Fruit fly (Drosophila melanogaster): Measurements from ENCODE around the gene CG31464.

The CG31464 gene

DNA sequence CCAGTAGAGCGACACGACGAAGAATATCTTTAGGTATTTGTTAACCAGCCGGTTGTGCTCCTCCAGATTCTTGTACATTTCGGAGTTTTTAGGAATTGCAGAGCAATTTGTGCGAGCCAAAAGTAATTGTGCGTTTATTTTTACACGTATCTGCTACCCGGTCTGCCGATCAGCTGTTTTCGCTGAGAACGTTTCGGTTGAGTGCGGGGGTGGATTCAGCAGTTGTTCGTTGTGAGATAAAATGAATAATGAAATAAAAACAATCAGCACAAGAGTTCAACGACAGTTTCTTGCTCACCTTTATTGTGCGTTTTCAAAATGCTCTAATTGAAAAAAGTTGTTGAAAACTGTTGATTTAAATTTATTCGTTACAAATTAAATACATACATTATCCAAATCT, 12.8 kb downstream of the CG31464 start, which contains the start of gene nac (continued):
- TF ChIP-seq z (GFP tag; IDR thresholded peaks at IDR 0.05) (peak; percentile 78), Rx (GFP tag; IDR thresholded peaks at IDR 0.05) (no peak), C15 (GFP tag; IDR thresholded peaks at IDR 0.05) (no peak), mirr (GFP tag; optimal IDR thresholded peaks at IDR 0.05) (no peak), trem (tag; optimal IDR thresholded peaks at IDR 0.05) (no peak), CG8388 (GFP tag; optimal IDR thresholded peaks at IDR 0.05) (no peak), CG30403 (GFP tag; optimal IDR thresholded peaks at IDR 0.05) (no peak), BEAF-32 (GFP tag; optimal IDR thresholded peaks at IDR 0.05) (no peak), Dip2 (GFP tag; IDR thresholded peaks at IDR 0.05) (no peak), gcm (GFP tag; optimal IDR thresholded peaks at IDR 0.05) (no peak), zfh2 (GFP tag; optimal IDR thresholded peaks at IDR 0.05) (no peak), CG2712 (tag; optimal IDR thresholded peaks at IDR 0.05) (peak; percentile 7), Atf6 (GFP tag; IDR thresholded peaks at IDR 0.05) (0 out of 2 replicates have a peak, but pooled peaks have one; percentile 46), repo (GFP tag; optimal IDR thresholded peaks at IDR 0.05) (no peak), B-H1 (GFP tag; IDR thresholded peaks at IDR 0.05) (no peak), jing (GFP tag; optimal IDR thresholded peaks at IDR 0.05) (no peak), CG30020 (tag; optimal IDR thresholded peaks at IDR 0.05) (no peak), Doc2 (GFP tag; IDR thresholded peaks at IDR 0.05) (no peak), CG11247 (GFP tag; IDR thresholded peaks at IDR 0.05) (peak; percentile 38; the same call in 1 of the 2 replicates), Usf (GFP tag; optimal IDR thresholded peaks at IDR 0.05) (no peak), tna (GFP tag; IDR thresholded peaks at IDR 0.05; ENCODE audit: partially characterized antibody) (no peak), E2f2 (GFP tag; IDR thresholded peaks at IDR 0.05) (no peak), CG34224 (GFP tag; IDR thresholded peaks at IDR 0.05; ENCODE audit: partially characterized antibody) (no peak; the same call in 2 of the 3 replicates), Scr (GFP tag; IDR thresholded peaks at IDR 0.05; ENCODE audit: partially characterized antibody) (no peak), esg (GFP tag; conservative IDR thresholded peaks at IDR 0.05) (no peak), fd96Cb (tag; optimal IDR thresholded peaks at IDR 0.05) (no peak), CG14014 (GFP tag; IDR thresholded peaks at IDR 0.05) (peak; percentile 34; the same call in 1 of the 2 replicates), CG2129 (GFP tag; IDR thresholded peaks at IDR 0.05; ENCODE audit: partially characterized antibody) (no peak), trh (GFP tag; optimal IDR thresholded peaks at IDR 0.05) (no peak), gcm2 (GFP tag; optimal IDR thresholded peaks at IDR 0.05) (no peak), Stat92E (GFP tag; optimal IDR thresholded peaks at IDR 0.05) (no peak)

dm6 chr3R:8305110-8305509, 14.1 kb downstream of the CG31464 start, which contains the start of gene Sgt1:
Gene Sgt1 (minus strand): TSS chr3R:8305274.
- peak; percentile 75 for TF ChIP-seq sug (tag; optimal IDR thresholded peaks at IDR 0.05)
- no peak for TF ChIP-seq Dip2 (GFP tag; IDR thresholded peaks at IDR 0.05)
- TF ChIP-seq schlank (tag; optimal IDR thresholded peaks at IDR 0.05) = no peak
- no peak for TF ChIP-seq CG4360 (GFP tag; IDR thresholded peaks at IDR 0.05)
- no peak for TF ChIP-seq chinmo (GFP tag; IDR thresholded peaks at IDR 0.05; ENCODE audit: partially characterized antibody)
- TF ChIP-seq CG13775 (GFP tag; optimal IDR thresholded peaks at IDR 0.05) = no peak
- TF ChIP-seq CG2202 (tag; optimal IDR thresholded peaks at IDR 0.05) = no peak
- no peak for TF ChIP-seq Trl (optimal IDR thresholded peaks at IDR 0.05)
- TF ChIP-seq Trl (GFP tag; optimal IDR thresholded peaks at IDR 0.05) = peak; percentile 63
- TF ChIP-seq CG11093 (GFP tag; IDR thresholded peaks at IDR 0.05) = no peak
- TF ChIP-seq Dp (GFP tag; optimal IDR thresholded peaks at IDR 0.05) = peak; percentile 100
- no peak for TF ChIP-seq CG10979 (tag; optimal IDR thresholded peaks at IDR 0.05)
- no peak for TF ChIP-seq CG5180 (GFP tag; optimal IDR thresholded peaks at IDR 0.05)
- TF ChIP-seq MBD-R2 (GFP tag; IDR thresholded peaks at IDR 0.05) = peak; percentile 54
- TF ChIP-seq CG8359 (GFP tag; optimal IDR thresholded peaks at IDR 0.05; ENCODE audit: borderline replicate concordance) = no peak
- no peak for TF ChIP-seq CG12299 (tag; optimal IDR thresholded peaks at IDR 0.05)
- TF ChIP-seq CG17612 (GFP tag; IDR thresholded peaks at IDR 0.05) = no peak
- TF ChIP-seq CG14441 (GFP tag; IDR thresholded peaks at IDR 0.05) = no peak
- 0 out of 3 replicates have a peak, but pooled peaks have one; percentile 21 for TF ChIP-seq CG17361 (GFP tag; IDR thresholded peaks at IDR 0.05)
- TF ChIP-seq trem (tag; optimal IDR thresholded peaks at IDR 0.05) = peak; percentile 93
- no peak for TF ChIP-seq Poxn (GFP tag; IDR thresholded peaks at IDR 0.05)
- no peak for TF ChIP-seq Sry-β (GFP tag; optimal IDR thresholded peaks at IDR 0.05)
- no peak for TF ChIP-seq CG1602 (GFP tag; optimal IDR thresholded peaks at IDR 0.05)
